Worm (Caenorhabditis elegans) whole organism, late embryonic: ENCODE results near the gene F55D10.4.

Source experiments
- C08G9.2 ChIP-seq: sonication (generic microtip); optimal IDR thresholded peaks from 2 replicates; lab custom pipeline; 2016; ENCODE audit warnings: mild to moderate bottlenecking, missing genetic modification characterization, moderate library complexity, missing compliant biosample characterization
- K02D7.2 ChIP-seq: sonication (generic microtip); optimal IDR thresholded peaks from 2 replicates; lab custom pipeline; 2017; ENCODE audit warnings: mild to moderate bottlenecking, missing genetic modification characterization, missing compliant biosample characterization
- K09A11.1 ChIP-seq: sonication (generic microtip); optimal IDR thresholded peaks from 2 replicates; lab custom pipeline; 2017; ENCODE audit warnings: antibody characterized with exemption, mild to moderate bottlenecking, missing genetic modification characterization, missing compliant biosample characterization; ENCODE audit not compliant: insufficient read depth
- ahr-1 ChIP-seq: sonication (generic microtip); optimal IDR thresholded peaks from 2 replicates; lab custom pipeline; 2016; ENCODE audit warnings: missing genetic modification characterization, missing compliant biosample characterization
- ama-1 ChIP-seq: fragments of 150-350 bp; optimal IDR thresholded peaks from 2 replicates; lab custom pipeline; 2014
- ceh-22 ChIP-seq: sonication (generic microtip); optimal IDR thresholded peaks from 2 replicates; lab custom pipeline; 2017; ENCODE audit warnings: missing biosample characterization, missing genetic modification characterization
- ceh-30 ChIP-seq: fragments of 150-350 bp; optimal IDR thresholded peaks from 2 replicates; lab custom pipeline; 2014; ENCODE audit warnings: missing biosample characterization, missing genetic modification characterization
- ceh-31 ChIP-seq: sonication (generic microtip); optimal IDR thresholded peaks from 2 replicates; lab custom pipeline; 2016; ENCODE audit warnings: missing genetic modification characterization, missing compliant biosample characterization
- ceh-45 ChIP-seq: fragments of 200-800 bp; sonication (Bioruptor generic); IDR thresholded peaks from 2 replicates; pipeline ENCODE4 v1.3.6; 2022; ENCODE audit warnings: missing genetic modification reagents, missing genetic modification characterization, missing compliant biosample characterization
- ceh-48 ChIP-seq: sonication (generic microtip); optimal IDR thresholded peaks from 2 replicates; lab custom pipeline; 2016; ENCODE audit warnings: missing genetic modification characterization, inconsistent platforms, missing compliant biosample characterization
- dve-1 ChIP-seq: sonication (generic microtip); optimal IDR thresholded peaks from 2 replicates; lab custom pipeline; 2017; ENCODE audit warnings: antibody characterized with exemption, mild to moderate bottlenecking, missing genetic modification characterization, missing compliant biosample characterization
- elt-2 ChIP-seq: sonication (generic microtip); optimal IDR thresholded peaks from 2 replicates; lab custom pipeline; 2016; ENCODE audit warnings: missing genetic modification reagents, missing genetic modification characterization, missing compliant biosample characterization
- elt-4 ChIP-seq: sonication (generic microtip); optimal IDR thresholded peaks from 2 replicates; lab custom pipeline; 2016; ENCODE audit warnings: missing genetic modification characterization, missing compliant biosample characterization
- ets-4 ChIP-seq: sonication (generic microtip); optimal IDR thresholded peaks from 2 replicates; lab custom pipeline; 2016; ENCODE audit warnings: missing genetic modification characterization, missing compliant biosample characterization
- eyg-1 ChIP-seq: sonication (generic microtip); optimal IDR thresholded peaks from 2 replicates; lab custom pipeline; 2016; ENCODE audit warnings: missing genotype, missing genetic modification characterization, missing compliant biosample characterization
- fax-1 ChIP-seq: sonication (generic microtip); optimal IDR thresholded peaks from 2 replicates; lab custom pipeline; 2016; ENCODE audit warnings: missing genotype, missing genetic modification characterization, missing compliant biosample characterization
- fkh-10 ChIP-seq: fragments of 150-350 bp; optimal IDR thresholded peaks from 2 replicates; lab custom pipeline; 2014; ENCODE audit warnings: missing biosample characterization, missing genetic modification reagents, missing genetic modification characterization
- fkh-6 ChIP-seq: sonication (generic microtip); optimal IDR thresholded peaks from 2 replicates; lab custom pipeline; 2016; ENCODE audit warnings: missing genetic modification characterization, missing compliant biosample characterization
- hlh-13 ChIP-seq: fragments of 200-800 bp; sonication (Bioruptor generic); optimal IDR thresholded peaks from 2 replicates; lab custom pipeline; 2018; ENCODE audit warnings: mild to moderate bottlenecking, missing genetic modification characterization, missing compliant biosample characterization
- hlh-15 ChIP-seq: sonication (generic microtip); optimal IDR thresholded peaks from 2 replicates; lab custom pipeline; 2016; ENCODE audit warnings: missing genetic modification characterization, missing compliant biosample characterization
- hlh-30 ChIP-seq: sonication (generic microtip); optimal IDR thresholded peaks from 2 replicates; lab custom pipeline; 2017; ENCODE audit warnings: antibody characterized with exemption, missing genetic modification characterization, missing compliant biosample characterization; ENCODE audit not compliant: insufficient read depth
- hlh-6 ChIP-seq: sonication (generic microtip); optimal IDR thresholded peaks from 2 replicates; lab custom pipeline; 2016; ENCODE audit warnings: missing genotype, missing genetic modification characterization, missing compliant biosample characterization
- hlh-8 ChIP-seq: sonication (generic microtip); optimal IDR thresholded peaks from 2 replicates; lab custom pipeline; 2016; ENCODE audit warnings: missing genotype, missing genetic modification characterization, missing compliant biosample characterization
- madf-2 ChIP-seq: sonication (generic microtip); optimal IDR thresholded peaks from 2 replicates; lab custom pipeline; 2017; ENCODE audit warnings: missing genetic modification characterization, missing compliant biosample characterization
- mec-3 ChIP-seq: sonication (generic microtip); optimal IDR thresholded peaks from 2 replicates; lab custom pipeline; 2016; ENCODE audit warnings: borderline replicate concordance, missing genetic modification characterization, missing compliant biosample characterization
- nfya-1 ChIP-seq: sonication (generic microtip); optimal IDR thresholded peaks from 2 replicates; lab custom pipeline; 2017; ENCODE audit warnings: missing genetic modification characterization, mild to moderate bottlenecking, missing compliant biosample characterization, antibody characterized with exemption, moderate library complexity
- nhr-232 ChIP-seq: sonication (generic microtip); optimal IDR thresholded peaks from 2 replicates; lab custom pipeline; 2016; ENCODE audit warnings: missing genetic modification characterization, missing compliant biosample characterization
- pat-9 ChIP-seq: fragments of 200-800 bp; sonication (Bioruptor generic); optimal IDR thresholded peaks from 2 replicates; lab custom pipeline; 2018; ENCODE audit warnings: mild to moderate bottlenecking, missing genetic modification characterization, moderate library complexity, missing compliant biosample characterization
- pha-2 ChIP-seq: sonication (generic microtip); optimal IDR thresholded peaks from 2 replicates; lab custom pipeline; 2017; ENCODE audit warnings: mild to moderate bottlenecking, missing genetic modification characterization, missing compliant biosample characterization
- pha-4 ChIP-seq: fragments of 150-350 bp; optimal IDR thresholded peaks from 2 replicates; lab custom pipeline; 2018; ENCODE audit warnings: missing biosample characterization, missing genetic modification reagents, missing genetic modification characterization
- pros-1 ChIP-seq: fragments of 150-350 bp; optimal IDR thresholded peaks from 2 replicates; lab custom pipeline; 2014; ENCODE audit warnings: missing biosample characterization, missing genetic modification reagents, missing genetic modification characterization
- ref-2 ChIP-seq: sonication (generic microtip); optimal IDR thresholded peaks from 2 replicates; lab custom pipeline; 2016; ENCODE audit warnings: missing genetic modification characterization, missing compliant biosample characterization
- rnt-1 ChIP-seq: sonication (generic microtip); optimal IDR thresholded peaks from 2 replicates; lab custom pipeline; 2016; ENCODE audit warnings: missing genetic modification characterization, missing compliant biosample characterization
- sdc-2 ChIP-seq: sonication (generic microtip); optimal IDR thresholded peaks from 2 replicates; lab custom pipeline; 2016; ENCODE audit warnings: missing genotype, missing genetic modification characterization, missing compliant biosample characterization
- sox-2 ChIP-seq: fragments of 200-800 bp; sonication (Bioruptor generic); IDR thresholded peaks from 2 replicates; pipeline ENCODE4 v1.3.6; 2022; ENCODE audit warnings: missing genetic modification reagents, missing genetic modification characterization, missing compliant biosample characterization
- sox-4 ChIP-seq: sonication (generic microtip); optimal IDR thresholded peaks from 2 replicates; lab custom pipeline; 2017; ENCODE audit warnings: mild to moderate bottlenecking, missing genetic modification characterization, inconsistent platforms, missing compliant biosample characterization
- syd-9 ChIP-seq: sonication (generic microtip); optimal IDR thresholded peaks from 2 replicates; lab custom pipeline; 2016; ENCODE audit warnings: mild to moderate bottlenecking, missing genetic modification characterization, moderate library complexity, missing compliant biosample characterization
- tbx-2 ChIP-seq: sonication (generic microtip); optimal IDR thresholded peaks from 2 replicates; lab custom pipeline; 2016; ENCODE audit warnings: missing genetic modification characterization, missing compliant biosample characterization
- tbx-7 ChIP-seq: sonication (generic microtip); optimal IDR thresholded peaks from 2 replicates; lab custom pipeline; 2016; ENCODE audit warnings: missing genotype, missing genetic modification characterization, missing compliant biosample characterization
- ttx-3 ChIP-seq: sonication (generic microtip); optimal IDR thresholded peaks from 2 replicates; lab custom pipeline; 2016; ENCODE audit warnings: missing genetic modification reagents, missing genetic modification characterization, missing compliant biosample characterization
- unc-3 ChIP-seq, 2 experiments: fragments of 200-800 bp in 1 of 2; sonication (Bioruptor generic) in 1 of 2; sonication (generic microtip) in 1 of 2; conservative IDR thresholded peaks in 1 of 2; optimal IDR thresholded peaks in 1 of 2; 2 replicates each; pipeline versions ENCODE4 v1.3.6 to Lab custom; 2016 to 2022; ENCODE audit warnings: missing compliant biosample characterization in 2 of 2, missing genetic modification characterization in 2 of 2, missing genetic modification reagents in 1 of 2
- unc-42 ChIP-seq: sonication (generic microtip); optimal IDR thresholded peaks from 2 replicates; lab custom pipeline; 2016; ENCODE audit warnings: missing genotype, missing genetic modification characterization, missing compliant biosample characterization
- unc-55 ChIP-seq: sonication (generic microtip); optimal IDR thresholded peaks from 2 replicates; lab custom pipeline; 2017; ENCODE audit warnings: missing biosample characterization, missing genetic modification reagents, missing genetic modification characterization
- zip-5 ChIP-seq: sonication (generic microtip); optimal IDR thresholded peaks from 2 replicates; lab custom pipeline; 2016; ENCODE audit warnings: missing genetic modification characterization, missing compliant biosample characterization
- ztf-16 ChIP-seq: sonication (generic microtip); optimal IDR thresholded peaks from 2 replicates; lab custom pipeline; 2017; ENCODE audit warnings: missing genetic modification characterization, missing compliant biosample characterization

F55D10.4 gene

DNA sequence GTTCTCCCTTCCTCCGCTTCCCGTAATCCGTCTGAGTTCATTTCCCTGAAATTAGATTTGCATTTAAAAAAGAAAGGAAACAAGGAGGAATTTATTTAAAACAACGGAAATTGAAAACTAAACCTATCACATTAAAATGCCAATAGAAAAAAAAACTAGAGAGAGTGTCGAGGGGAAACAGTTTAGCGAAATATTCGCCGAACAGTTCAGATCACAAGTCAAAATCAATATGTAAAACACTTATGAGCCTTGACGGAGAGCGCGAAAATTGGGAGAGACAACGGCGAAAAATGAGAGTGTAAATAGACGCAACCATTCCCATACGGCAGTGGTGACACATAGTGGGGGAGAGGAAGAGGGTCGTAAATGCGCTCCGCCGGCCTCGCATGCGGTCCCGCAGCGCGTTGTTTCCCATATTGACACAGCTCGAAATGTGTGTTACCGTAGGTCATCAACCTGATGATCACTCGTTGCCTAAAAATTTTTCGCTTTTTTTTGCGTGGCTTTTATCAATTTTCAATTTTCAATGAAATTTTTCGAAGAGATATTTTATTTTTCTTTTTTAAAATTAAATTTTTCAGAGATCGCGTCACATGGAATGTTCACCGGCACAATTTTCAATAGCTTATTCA is 8.6 kb downstream of the F55D10.4 start, which contains the start of the genes dnj-14 and glit-1 (continued):
- no peak for TF ChIP-seq hlh-13 (GFP tag; lab: Kevin White, UChicago)
- TF ChIP-seq ets-4 (tag; lab: Kevin White, UChicago) = peak; percentile 55
- no peak for TF ChIP-seq pros-1 (tag; lab: Kevin White, UChicago)
- peak; percentile 35 for TF ChIP-seq eyg-1 (tag; lab: Kevin White, UChicago)
- TF ChIP-seq pha-2 (tag; lab: Kevin White, UChicago) = no peak
- peak; percentile 45 for TF ChIP-seq madf-2 (tag; lab: Kevin White, UChicago)
- TF ChIP-seq hlh-15 (tag; lab: Kevin White, UChicago) = no peak
- no peak for TF ChIP-seq ama-1 (lab: Kevin White, UChicago)
- no peak for TF ChIP-seq sox-2 (GFP tag; lab: Robert Waterston, UW)
- TF ChIP-seq zip-5 (tag; lab: Kevin White, UChicago) = no peak
- TF ChIP-seq tbx-7 (tag; lab: Kevin White, UChicago) = no peak
- TF ChIP-seq fkh-10 (GFP tag; lab: Kevin White, UChicago) = no peak
- TF ChIP-seq syd-9 (tag; lab: Kevin White, UChicago) = peak; percentile 60
- peak; percentile 73 for TF ChIP-seq rnt-1 (tag; lab: Kevin White, UChicago)
- TF ChIP-seq elt-4 (tag; lab: Kevin White, UChicago) = no peak
- TF ChIP-seq C08G9.2 (tag; lab: Kevin White, UChicago) = peak; percentile 26
- peak; percentile 23 for TF ChIP-seq fkh-6
- TF ChIP-seq, all 69 proteins: peak for 33

DNA sequence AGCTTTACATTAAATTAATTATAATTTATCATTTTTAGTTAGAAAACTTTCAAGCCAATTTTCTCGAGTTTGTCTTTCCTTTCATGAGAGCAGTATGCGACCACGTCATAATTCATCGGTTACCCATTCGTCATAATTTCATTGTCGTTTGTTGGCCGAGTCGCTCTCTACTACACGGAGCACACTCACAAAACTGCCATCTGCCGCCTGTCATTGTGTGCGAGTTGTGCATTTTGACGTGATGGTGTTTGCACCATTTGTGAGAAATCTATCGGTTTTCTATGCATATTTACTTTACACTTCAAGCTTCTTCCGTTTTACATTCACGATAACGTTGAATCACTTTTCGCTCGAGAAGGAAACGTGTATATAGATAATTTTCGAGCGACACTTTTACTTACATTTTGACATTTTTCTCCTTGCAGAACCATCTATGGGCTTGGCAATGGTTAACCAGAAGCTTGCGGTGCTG is 13.7 kb downstream of the F55D10.4 start, which contains the start of gene dhhc-10:
Gene dhhc-10, plus strand, starts transcription at position 422 of the 472 bp plus-strand sequence.
- TF ChIP-seq elt-2 (tag; lab: Kevin White, UChicago) (peak; percentile 46), ceh-31 (peak; percentile 0), ceh-48 (peak; percentile 59), hlh-30 (no peak), nfya-1 (tag; lab: Kevin White, UChicago) (peak; percentile 36), ets-4 (tag; lab: Kevin White, UChicago) (no peak), fkh-10 (GFP tag; lab: Kevin White, UChicago) (no peak), dve-1 (peak; percentile 40), ceh-30 (tag; lab: Kevin White, UChicago) (no peak), madf-2 (tag; lab: Kevin White, UChicago) (no peak), pros-1 (tag; lab: Kevin White, UChicago) (no peak), hlh-8 (tag; lab: Kevin White, UChicago) (no peak), unc-42 (tag; lab: Kevin White, UChicago) (peak; percentile 84), hlh-6 (tag; lab: Kevin White, UChicago) (no peak), unc-55 (peak; percentile 93), tbx-2 (tag; lab: Kevin White, UChicago) (peak; percentile 45), ztf-16 (tag; lab: Kevin White, UChicago) (no peak), pha-2 (tag; lab: Kevin White, UChicago) (peak; percentile 34), eyg-1 (tag; lab: Kevin White, UChicago) (no peak), sox-4 (no peak), nhr-232 (tag; lab: Kevin White, UChicago) (no peak), rnt-1 (tag; lab: Kevin White, UChicago) (no peak)

DNA sequence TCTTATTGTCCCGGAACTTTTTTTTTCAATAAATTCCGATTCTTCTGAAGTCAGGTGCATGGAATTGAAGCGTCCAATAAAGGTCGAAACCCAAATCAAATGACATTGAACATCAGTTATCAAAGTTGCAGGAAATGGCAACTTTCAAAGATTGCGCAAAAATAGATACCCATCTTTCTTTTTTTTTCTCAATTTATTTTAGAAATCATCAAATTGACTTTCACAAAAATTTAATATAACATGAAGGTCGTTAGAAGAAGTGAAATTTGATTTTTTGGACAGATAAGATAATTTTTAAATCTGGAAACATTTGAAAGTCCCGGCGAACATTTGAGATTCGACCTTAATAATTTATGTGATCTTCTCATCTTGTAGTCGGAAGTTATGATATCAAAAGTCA is 14.8 kb downstream of the F55D10.4 start:
- no peak for TF ChIP-seq pat-9 (tag; lab: Kevin White, UChicago)
- TF ChIP-seq ref-2 (tag; lab: Kevin White, UChicago) = no peak
- TF ChIP-seq pha-4 = no peak
- TF ChIP-seq sdc-2 = no peak
- TF ChIP-seq elt-2 (tag; lab: Kevin White, UChicago) = no peak
- TF ChIP-seq nfya-1 (tag; lab: Kevin White, UChicago) = no peak
- no peak for TF ChIP-seq zip-5 (tag; lab: Kevin White, UChicago)
- no peak for TF ChIP-seq tbx-7 (tag; lab: Kevin White, UChicago)
- no peak for TF ChIP-seq ttx-3
- TF ChIP-seq ceh-22 (tag; lab: Kevin White, UChicago) = no peak
- TF ChIP-seq unc-3 (GFP tag; conservative IDR thresholded peaks at IDR 0.05; lab: Robert Waterston, UW) = no peak
- no peak for TF ChIP-seq unc-3 (tag; optimal IDR thresholded peaks at IDR 0.05; lab: Kevin White, UChicago)
- no peak for TF ChIP-seq ahr-1 (tag; lab: Kevin White, UChicago)
- TF ChIP-seq ceh-45 (GFP tag; lab: Robert Waterston, UW) = no peak
- no peak for TF ChIP-seq K02D7.2 (tag; lab: Kevin White, UChicago)
- no peak for TF ChIP-seq fax-1 (tag; lab: Kevin White, UChicago)
- TF ChIP-seq K09A11.1 (tag; lab: Kevin White, UChicago) = no peak
- TF ChIP-seq mec-3 (tag; lab: Kevin White, UChicago) = no peak
- TF ChIP-seq, all 69 proteins: peak for 0
